Fruit fly (Drosophila melanogaster) whole organism, embryonic: Measurements from ENCODE around the gene CG13694.

Experiments used
- Antp ChIP-seq: fragments of 200-800 bp; sonication (Bioruptor generic); optimal IDR thresholded peaks from 3 replicates; lab custom pipeline; 2016; ENCODE audit warnings: missing biosample characterization, missing genetic modification characterization
- Atf6 ChIP-seq: fragments of 200-800 bp; sonication (Bioruptor generic); IDR thresholded peaks from 2 replicates; pipeline ENCODE4 v1.3.6; 2022; ENCODE audit warnings: missing biosample characterization, missing genetic modification characterization
- B-H2 ChIP-seq: fragments of 200-800 bp; sonication (Bioruptor generic); optimal IDR thresholded peaks from 2 replicates; lab custom pipeline; 2018; ENCODE audit warnings: missing biosample characterization, mild to moderate bottlenecking, missing genetic modification characterization
- BEAF-32 ChIP-seq: fragments of 200-800 bp; sonication (Bioruptor generic); optimal IDR thresholded peaks from 3 replicates; lab custom pipeline; 2017; ENCODE audit warnings: missing biosample characterization, missing genetic modification characterization, mild to moderate bottlenecking, moderate library complexity, missing genetic modification reagents
- CG10274 ChIP-seq: fragments of 200-800 bp; sonication (Bioruptor generic); optimal IDR thresholded peaks from 3 replicates; lab custom pipeline; 2017; ENCODE audit warnings: missing biosample characterization, mild to moderate bottlenecking, missing genetic modification characterization
- CG10979 ChIP-seq: fragments of 200-800 bp; sonication (Bioruptor generic); optimal IDR thresholded peaks from 2 replicates; lab custom pipeline; 2018; ENCODE audit warnings: missing biosample characterization, mild to moderate bottlenecking, missing genetic modification characterization, moderate library complexity
- CG15696 ChIP-seq: fragments of 200-800 bp; sonication (Bioruptor generic); optimal IDR thresholded peaks from 2 replicates; lab custom pipeline; 2019; ENCODE audit warnings: missing biosample characterization, mild to moderate bottlenecking, missing genetic modification characterization, moderate library complexity
- CG16813 ChIP-seq: fragments of 200-800 bp; sonication (Bioruptor generic); IDR thresholded peaks from 3 replicates; pipeline ENCODE4 v1.3.6; 2022; ENCODE audit warnings: missing biosample characterization, missing genetic modification characterization; ENCODE audit not compliant: partially characterized antibody
- CG17829 ChIP-seq: fragments of 200-800 bp; optimal IDR thresholded peaks from 2 replicates; lab custom pipeline; 2019; ENCODE audit warnings: missing biosample characterization, mild to moderate bottlenecking, missing genetic modification characterization, moderate library complexity
- CG17912 ChIP-seq: fragments of 200-800 bp; sonication (Bioruptor generic); optimal IDR thresholded peaks from 2 replicates; lab custom pipeline; 2018; ENCODE audit warnings: missing biosample characterization, mild to moderate bottlenecking, missing genetic modification characterization
- CG18011 ChIP-seq: fragments of 200-800 bp; sonication (Bioruptor generic); optimal IDR thresholded peaks from 2 replicates; lab custom pipeline; 2017; ENCODE audit warnings: missing biosample characterization, missing genetic modification characterization, mild to moderate bottlenecking, moderate library complexity, missing genotype
- CG2120 ChIP-seq: fragments of 200-800 bp; sonication (Bioruptor generic); optimal IDR thresholded peaks from 3 replicates; lab custom pipeline; 2016; ENCODE audit warnings: missing biosample characterization, missing genetic modification characterization
- CG2678 ChIP-seq: fragments of 200-800 bp; sonication (Bioruptor generic); optimal IDR thresholded peaks from 3 replicates; lab custom pipeline; 2019; ENCODE audit warnings: missing biosample characterization, mild to moderate bottlenecking, missing genetic modification characterization, moderate library complexity
- CG30020 ChIP-seq: fragments of 200-800 bp; optimal IDR thresholded peaks from 2 replicates; lab custom pipeline; 2019; ENCODE audit warnings: missing biosample characterization, mild to moderate bottlenecking, missing genetic modification characterization, moderate library complexity
- CG3065 ChIP-seq: fragments of 200-800 bp; sonication (Bioruptor generic); optimal IDR thresholded peaks from 2 replicates; lab custom pipeline; 2016; ENCODE audit warnings: missing biosample characterization, missing genetic modification characterization
- CG33213 ChIP-seq: fragments of 200-800 bp; sonication (Bioruptor generic); optimal IDR thresholded peaks from 3 replicates; lab custom pipeline; 2016; ENCODE audit warnings: missing biosample characterization, missing genetic modification characterization
- CG34224 ChIP-seq: fragments of 200-800 bp; sonication (Bioruptor generic); IDR thresholded peaks from 3 replicates; pipeline ENCODE4 v1.3.6; 2022; ENCODE audit warnings: missing biosample characterization, missing genetic modification characterization; ENCODE audit not compliant: partially characterized antibody
- CG3847 ChIP-seq: fragments of 200-800 bp; sonication (Bioruptor generic); IDR thresholded peaks from 2 replicates; pipeline ENCODE4 v1.3.6; 2022; ENCODE audit warnings: missing biosample characterization, missing genetic modification characterization
- CG6175 ChIP-seq: fragments of 200-800 bp; sonication (Bioruptor generic); IDR thresholded peaks from 3 replicates; pipeline ENCODE4 v1.3.6; 2022; ENCODE audit warnings: missing biosample characterization, missing genetic modification characterization
- CG6272 ChIP-seq: fragments of 200-800 bp; sonication (Bioruptor generic); IDR thresholded peaks from 2 replicates; pipeline ENCODE4 v1.3.6; 2022; ENCODE audit warnings: missing biosample characterization, missing genetic modification characterization
- CG6791 ChIP-seq: fragments of 200-800 bp; sonication (Bioruptor generic); IDR thresholded peaks from 3 replicates; pipeline ENCODE4 v1.3.6; 2022; ENCODE audit warnings: missing biosample characterization, missing genetic modification characterization; ENCODE audit not compliant: partially characterized antibody
- CG8281 ChIP-seq: fragments of 200-800 bp; sonication (Bioruptor generic); optimal IDR thresholded peaks from 2 replicates; lab custom pipeline; 2018; ENCODE audit warnings: missing biosample characterization, mild to moderate bottlenecking, missing genetic modification characterization, moderate library complexity
- Ets97D ChIP-seq: fragments of 200-800 bp; sonication (Bioruptor generic); optimal IDR thresholded peaks from 3 replicates; lab custom pipeline; 2016; ENCODE audit warnings: missing biosample characterization, missing genetic modification characterization
- HLH4C ChIP-seq: fragments of 200-800 bp; sonication (Bioruptor generic); IDR thresholded peaks from 3 replicates; pipeline ENCODE4 v1.3.6; 2022; ENCODE audit warnings: missing biosample characterization, missing genetic modification characterization; ENCODE audit not compliant: partially characterized antibody
- HmgD ChIP-seq: fragments of 200-800 bp; sonication (Bioruptor generic); optimal IDR thresholded peaks from 3 replicates; lab custom pipeline; 2016; ENCODE audit warnings: missing biosample characterization, missing genetic modification characterization
- Hmx ChIP-seq: fragments of 200-800 bp; sonication (Bioruptor generic); optimal IDR thresholded peaks from 2 replicates; lab custom pipeline; 2016; ENCODE audit warnings: missing biosample characterization, missing genetic modification characterization
- MBD-R2 ChIP-seq: fragments of 200-800 bp; sonication (Bioruptor generic); IDR thresholded peaks from 2 replicates; pipeline ENCODE4 v1.3.6; 2022; ENCODE audit warnings: missing biosample characterization, missing genetic modification characterization
- Nf-YC ChIP-seq: fragments of 200-800 bp; optimal IDR thresholded peaks from 3 replicates; lab custom pipeline; 2019; ENCODE audit warnings: missing biosample characterization, mild to moderate bottlenecking, missing genetic modification characterization, moderate library complexity
- Oaz ChIP-seq: fragments of 200-800 bp; sonication (Bioruptor generic); IDR thresholded peaks from 2 replicates; pipeline ENCODE4 v1.3.6; 2022; ENCODE audit warnings: missing biosample characterization, missing genetic modification characterization
- Sin3A ChIP-seq: fragments of >200 bp; optimal IDR thresholded peaks from 2 replicates; lab custom pipeline; 2018
- Spps ChIP-seq: fragments of 200-800 bp; sonication (Bioruptor generic); optimal IDR thresholded peaks from 2 replicates; lab custom pipeline; 2018; ENCODE audit warnings: missing biosample characterization, mild to moderate bottlenecking, missing genetic modification characterization
- Usf ChIP-seq: fragments of 200-800 bp; sonication (Bioruptor generic); optimal IDR thresholded peaks from 2 replicates; lab custom pipeline; 2017; ENCODE audit warnings: missing genotype, missing biosample characterization, missing genetic modification characterization
- amos ChIP-seq: fragments of 200-800 bp; sonication (Bioruptor generic); IDR thresholded peaks from 2 replicates; pipeline ENCODE4 v1.3.6; 2022; ENCODE audit warnings: missing biosample characterization, missing genetic modification characterization; ENCODE audit not compliant: partially characterized antibody
- ato ChIP-seq: fragments of 200-800 bp; sonication (Bioruptor generic); IDR thresholded peaks from 2 replicates; pipeline ENCODE4 v1.3.6; 2022; ENCODE audit warnings: missing biosample characterization, missing genetic modification characterization; ENCODE audit not compliant: partially characterized antibody
- az2 ChIP-seq: fragments of 200-800 bp; sonication (Bioruptor generic); optimal IDR thresholded peaks from 3 replicates; lab custom pipeline; 2016; ENCODE audit warnings: missing biosample characterization, missing genetic modification characterization
- cg ChIP-seq: fragments of 200-800 bp; sonication (Bioruptor generic); optimal IDR thresholded peaks from 3 replicates; lab custom pipeline; 2019; ENCODE audit warnings: missing biosample characterization, mild to moderate bottlenecking, missing genetic modification characterization, moderate library complexity
- crol ChIP-seq: fragments of 200-800 bp; sonication (Bioruptor generic); IDR thresholded peaks from 2 replicates; pipeline ENCODE4 v1.3.6; 2022; ENCODE audit warnings: missing biosample characterization, missing genetic modification characterization
- gt ChIP-seq: fragments of 200-800 bp; sonication (Bioruptor generic); IDR thresholded peaks from 2 replicates; pipeline ENCODE4 v1.3.6; 2022; ENCODE audit warnings: missing biosample characterization, missing genetic modification characterization
- ham ChIP-seq: fragments of 200-800 bp; sonication (Bioruptor generic); IDR thresholded peaks from 2 replicates; pipeline ENCODE4 v1.3.6; 2022; ENCODE audit warnings: missing biosample characterization, missing genetic modification characterization
- hb ChIP-seq: fragments of 200-800 bp; sonication (Bioruptor generic); IDR thresholded peaks from 3 replicates; pipeline ENCODE4 v1.3.6; 2022; ENCODE audit warnings: missing biosample characterization, missing genetic modification characterization; ENCODE audit not compliant: partially characterized antibody
- hbn ChIP-seq: fragments of 200-800 bp; sonication (Bioruptor generic); IDR thresholded peaks from 2 replicates; pipeline ENCODE4 v1.3.6; 2022; ENCODE audit warnings: missing biosample characterization, missing genetic modification characterization; ENCODE audit not compliant: partially characterized antibody
- hkb ChIP-seq, 2 experiments: fragments of 200-800 bp in 1 of 2; fragments of >200 bp in 1 of 2; sonication (Bioruptor generic) in 1 of 2; IDR thresholded peaks in 1 of 2; optimal IDR thresholded peaks in 1 of 2; 2 replicates each; pipeline versions ENCODE4 v1.3.6 to Lab custom; 2017 to 2022; ENCODE audit warnings: missing biosample characterization in 1 of 2, missing genetic modification characterization in 1 of 2
- ind ChIP-seq: fragments of 200-800 bp; sonication (Bioruptor generic); optimal IDR thresholded peaks from 3 replicates; lab custom pipeline; 2016; ENCODE audit warnings: missing biosample characterization, missing genetic modification characterization
- jigr1 ChIP-seq: fragments of 200-800 bp; sonication (Bioruptor generic); IDR thresholded peaks from 3 replicates; pipeline ENCODE4 v1.3.6; 2022; ENCODE audit warnings: missing biosample characterization, missing genetic modification characterization
- slbo ChIP-seq: fragments of 200-800 bp; sonication (Bioruptor generic); IDR thresholded peaks from 2 replicates; pipeline ENCODE4 v1.3.6; 2022; ENCODE audit warnings: missing biosample characterization, missing genetic modification characterization
- so ChIP-seq: fragments of 200-800 bp; sonication (Bioruptor generic); IDR thresholded peaks from 3 replicates; pipeline ENCODE4 v1.3.6; 2022; ENCODE audit warnings: missing biosample characterization, missing genetic modification characterization
- stc ChIP-seq: fragments of 200-800 bp; sonication (Bioruptor generic); IDR thresholded peaks from 2 replicates; pipeline ENCODE4 v1.3.6; 2022; ENCODE audit warnings: missing biosample characterization, missing genetic modification characterization
- sug ChIP-seq: fragments of 200-800 bp; optimal IDR thresholded peaks from 2 replicates; lab custom pipeline; 2019; ENCODE audit warnings: missing biosample characterization, mild to moderate bottlenecking, missing genetic modification characterization, moderate library complexity
- vfl ChIP-seq: fragments of 200-800 bp; sonication (Bioruptor generic); optimal IDR thresholded peaks from 2 replicates; lab custom pipeline; 2016; ENCODE audit warnings: missing biosample characterization, missing genetic modification characterization
- zen2 ChIP-seq: fragments of 200-800 bp; sonication (Bioruptor generic); IDR thresholded peaks from 3 replicates; pipeline ENCODE4 v1.3.6; 2022; ENCODE audit warnings: missing biosample characterization, missing genetic modification characterization; ENCODE audit not compliant: partially characterized antibody

Gene CG13694

dm6 chr2L:94639-95059 is 21.6 kb downstream of the CG13694 start, which contains the start of gene Zir (continued):
- TF ChIP-seq hbn (GFP tag; lab: Robert Waterston, UW): peak; percentile 39; the same call in 1 of the 2 replicates
- no peak for TF ChIP-seq CG6175
- no peak for TF ChIP-seq Nf-YC (tag; lab: Kevin White, UChicago)
- TF ChIP-seq so: no peak
- no peak for TF ChIP-seq ham (GFP tag; lab: Robert Waterston, UW)
- TF ChIP-seq az2 (GFP tag; lab: Kevin White, UChicago): no peak
- TF ChIP-seq ind (GFP tag; lab: Kevin White, UChicago): no peak
- TF ChIP-seq cg: no peak
- TF ChIP-seq hkb (optimal IDR thresholded peaks at IDR 0.05; lab: Kevin White, UChicago): no peak
- TF ChIP-seq hkb (GFP tag; IDR thresholded peaks at IDR 0.05; lab: Robert Waterston, UW): no peak
- TF ChIP-seq Antp (GFP tag; lab: Kevin White, UChicago): no peak
- TF ChIP-seq CG3847 (GFP tag; lab: Robert Waterston, UW): no peak
- TF ChIP-seq CG6272: no peak
- TF ChIP-seq CG15696 (tag; lab: Kevin White, UChicago): no peak
- no peak for TF ChIP-seq HmgD
- TF ChIP-seq Ets97D (GFP tag; lab: Kevin White, UChicago): peak; percentile 36
- peak; percentile 49 for TF ChIP-seq CG2120 (GFP tag; lab: Kevin White, UChicago)
- TF ChIP-seq gt (GFP tag; lab: Robert Waterston, UW): no peak
- peak; percentile 58; the same call in 2 of the 3 replicates for TF ChIP-seq CG6791 (GFP tag; lab: Robert Waterston, UW)
- peak; percentile 59 for TF ChIP-seq BEAF-32
- peak; percentile 74; the same call in 1 of the 2 replicates for TF ChIP-seq amos (GFP tag; lab: Robert Waterston, UW)
- TF ChIP-seq slbo (GFP tag; lab: Robert Waterston, UW): no peak
- TF ChIP-seq stc: no peak
- peak; percentile 23 for TF ChIP-seq CG17829 (tag; lab: Kevin White, UChicago)
- no peak for TF ChIP-seq CG18011
- no peak for TF ChIP-seq CG3065
- TF ChIP-seq zen2 (GFP tag; lab: Robert Waterston, UW): peak; percentile 10; the same call in 1 of the 3 replicates
- TF ChIP-seq CG16813 (GFP tag; lab: Robert Waterston, UW): peak; percentile 57; the same call in 2 of the 3 replicates
- TF ChIP-seq Oaz (GFP tag; lab: Robert Waterston, UW): no peak
- peak; percentile 34 for TF ChIP-seq CG17912 (GFP tag; lab: Kevin White, UChicago)
- TF ChIP-seq Usf (GFP tag; lab: Kevin White, UChicago): no peak
- TF ChIP-seq vfl: no peak
- TF ChIP-seq CG8281: no peak
- TF ChIP-seq Hmx: no peak
- TF ChIP-seq B-H2 (GFP tag; lab: Kevin White, UChicago): no peak
- peak; percentile 20 for TF ChIP-seq sug
- TF ChIP-seq CG10979 (tag; lab: Kevin White, UChicago): no peak
- peak; percentile 15; the same call in 1 of the 2 replicates for TF ChIP-seq Atf6 (GFP tag; lab: Robert Waterston, UW)
- TF ChIP-seq MBD-R2 (GFP tag; lab: Robert Waterston, UW): peak; percentile 35; the same call in 1 of the 2 replicates
- no peak for TF ChIP-seq Sin3A (lab: Kevin White, UChicago)
- peak; percentile 33; the same call in 1 of the 2 replicates for TF ChIP-seq ato (GFP tag; lab: Robert Waterston, UW)
- TF ChIP-seq HLH4C (GFP tag; lab: Robert Waterston, UW): peak; percentile 73
- no peak for TF ChIP-seq crol (GFP tag; lab: Robert Waterston, UW)
- no peak for TF ChIP-seq CG33213
- TF ChIP-seq CG2678: no peak
- no peak for TF ChIP-seq Spps (tag; lab: Kevin White, UChicago)
- peak; percentile 66 for TF ChIP-seq CG34224 (GFP tag; lab: Robert Waterston, UW)
- peak; percentile 72 for TF ChIP-seq hb (GFP tag; lab: Robert Waterston, UW)
- no peak for TF ChIP-seq CG10274 (GFP tag; lab: Kevin White, UChicago)
- no peak for TF ChIP-seq jigr1 (GFP tag; lab: Robert Waterston, UW)
- peak; percentile 75 for TF ChIP-seq CG30020 (tag; lab: Kevin White, UChicago)
